Fruit fly (Drosophila melanogaster) whole organism, adult: ENCODE data around the gene CG34328.

Source experiments
- CG12768 ChIP-seq: fragments of 200-800 bp; sonication (Bioruptor generic); optimal IDR thresholded peaks from 2 replicates; lab custom pipeline; 2017; ENCODE audit warnings: missing biosample characterization, missing genetic modification characterization, mild to moderate bottlenecking, moderate library complexity, missing genetic modification reagents
- CG14711 ChIP-seq: fragments of 200-800 bp; sonication (Bioruptor generic); optimal IDR thresholded peaks from 2 replicates; lab custom pipeline; 2018; ENCODE audit warnings: missing biosample characterization, mild to moderate bottlenecking, missing genetic modification characterization, moderate library complexity
- Hr96 ChIP-seq: fragments of 200-800 bp; sonication (Bioruptor generic); optimal IDR thresholded peaks from 2 replicates; lab custom pipeline; 2016; ENCODE audit warnings: missing biosample characterization, missing genetic modification characterization
- cic ChIP-seq: fragments of 200-800 bp; sonication (Bioruptor generic); optimal IDR thresholded peaks from 2 replicates; lab custom pipeline; 2017; ENCODE audit warnings: missing biosample characterization, mild to moderate bottlenecking, missing genetic modification characterization, moderate library complexity

DNA sequence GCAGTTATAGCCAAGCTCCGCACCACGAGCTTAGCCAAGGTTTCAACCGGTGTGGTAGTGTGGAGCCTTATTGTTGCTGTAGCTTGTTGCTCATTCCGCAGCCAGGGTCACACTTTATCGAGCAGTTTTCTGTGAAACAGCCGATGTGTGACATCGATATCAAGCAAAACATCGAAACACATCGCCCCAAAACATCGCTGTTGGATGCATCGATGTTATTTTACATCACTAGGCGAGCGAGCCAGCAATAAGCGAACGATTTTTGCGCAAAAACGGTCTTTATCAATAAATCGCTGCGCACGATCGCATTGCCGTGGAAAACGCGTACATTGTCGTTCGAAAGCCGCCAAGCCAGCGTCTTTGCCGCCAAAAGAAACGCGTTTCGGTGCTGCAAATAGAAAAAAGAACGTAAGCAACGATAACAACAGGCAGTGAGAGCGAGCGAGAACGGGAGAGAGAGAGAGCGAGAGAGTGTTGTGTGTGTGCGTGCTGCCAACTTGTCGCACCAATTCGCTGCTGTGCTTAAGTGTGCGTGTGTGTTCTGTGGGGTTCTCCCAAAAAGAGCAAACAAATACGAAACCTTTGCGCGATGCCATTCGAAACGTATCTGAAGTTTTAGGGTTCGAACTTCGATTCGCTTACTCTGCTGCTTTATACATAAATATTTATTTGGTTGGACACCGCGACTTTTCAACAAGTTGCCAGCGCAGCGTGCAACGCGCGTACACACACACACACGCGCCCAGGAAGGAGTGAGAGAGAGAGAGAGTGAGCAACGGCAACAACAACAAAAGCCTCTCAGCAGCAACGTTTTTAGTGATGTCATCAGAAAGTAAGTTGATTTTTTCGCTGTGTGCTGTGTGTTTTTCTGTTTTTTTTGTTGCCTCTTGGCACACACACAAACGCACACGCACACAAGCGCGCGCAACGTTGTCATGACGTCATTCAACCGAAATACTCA is 28.8 kb downstream of the CG34328 start:
- no peak for TF ChIP-seq CG12768 (GFP tag; lab: Kevin White, UChicago)
- TF ChIP-seq Hr96: no peak
- TF ChIP-seq CG14711 (tag; lab: Kevin White, UChicago): peak; percentile 12
- peak; percentile 27 for TF ChIP-seq cic (GFP tag; lab: Kevin White, UChicago)
